Worm (Caenorhabditis elegans): ENCODE measurements around the gene C07G1.6.

C07G1.6 gene

DNA sequence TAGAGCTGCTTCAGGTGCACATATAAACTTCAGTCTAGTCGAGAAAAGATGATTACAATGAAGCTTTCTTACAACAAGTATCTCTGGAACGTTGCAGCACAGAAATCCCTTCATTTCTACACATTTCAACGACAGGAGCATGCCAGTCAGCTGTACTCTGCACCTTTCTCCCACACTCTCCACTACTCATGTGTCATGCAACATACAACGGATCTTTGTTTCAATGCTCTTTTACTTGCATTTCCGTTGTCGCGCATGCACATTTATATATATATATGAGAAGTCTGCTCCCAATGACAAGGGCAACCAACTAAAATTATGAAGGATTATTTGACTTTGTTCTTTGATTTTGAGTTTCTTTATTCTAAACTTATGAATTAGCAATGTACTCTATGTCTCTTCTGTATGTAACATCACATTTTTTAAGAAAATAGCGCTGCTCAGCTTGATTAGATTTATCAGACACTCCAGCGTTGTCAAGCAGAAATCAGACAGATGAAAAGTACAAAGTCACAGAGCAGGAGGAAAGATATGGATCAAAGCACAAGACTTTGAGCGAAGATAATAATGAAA, 25.0 kb upstream of the C07G1.6 start:
- peak; percentile 14 for TF ChIP-seq hlh-30 (tag; optimal IDR thresholded peaks at IDR 0.05; ENCODE audit: insufficient read depth)
- peak in 1 of 2 experiments; percentile 94 for TF ChIP-seq unc-62 (GFP tag; optimal IDR thresholded peaks at IDR 0.05 in 1 of 2)
- TF ChIP-seq unc-62 (tag; optimal IDR thresholded peaks at IDR 0.05), result no peak
- TF ChIP-seq duxl-1 (tag; optimal IDR thresholded peaks at IDR 0.05; ENCODE audit: poor library complexity), result no peak
- TF ChIP-seq lir-3 (tag; optimal IDR thresholded peaks at IDR 0.05), result no peak
- TF ChIP-seq nhr-111 (GFP tag; optimal IDR thresholded peaks at IDR 0.05), result no peak

DNA sequence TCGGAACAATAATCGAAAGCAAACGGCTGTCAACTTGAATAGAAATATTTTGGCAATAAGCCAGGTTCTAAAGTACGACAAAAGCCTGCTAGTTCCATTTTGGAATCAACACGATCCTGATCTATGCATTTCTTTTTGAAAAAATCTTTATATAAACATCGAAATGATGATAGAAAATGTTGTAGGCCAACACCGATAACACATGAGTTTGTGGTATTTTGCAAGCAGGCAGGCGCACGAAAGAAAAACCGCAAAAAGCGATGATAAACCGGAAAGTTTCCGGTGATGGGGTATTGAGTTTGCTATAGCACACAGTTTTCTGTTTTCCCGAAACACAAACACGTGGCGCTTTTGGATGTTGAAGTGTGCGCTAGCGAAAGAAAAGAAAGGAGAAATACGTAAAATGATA, 23.9 kb upstream of the C07G1.6 start:
- TF ChIP-seq spr-3 (GFP tag; optimal IDR thresholded peaks at IDR 0.05) (no peak), nhr-10 (tag; optimal IDR thresholded peaks at IDR 0.05) (peak; percentile 19), zip-11 (GFP tag; IDR thresholded peaks at IDR 0.05) (no peak), dmd-6 (GFP tag; IDR thresholded peaks at IDR 0.05) (peak; percentile 62), pha-4 (GFP tag; IDR thresholded peaks at IDR 0.05) (no peak), pha-4 (tag; optimal IDR thresholded peaks at IDR 0.05) (no peak), nhr-102 (tag; optimal IDR thresholded peaks at IDR 0.05) (no peak), nhr-77 (tag; optimal IDR thresholded peaks at IDR 0.05) (peak; percentile 50), hif-1 (tag; optimal IDR thresholded peaks at IDR 0.05) (no peak), mdl-1 (tag; optimal IDR thresholded peaks at IDR 0.05) (peak in 1 of 2 experiments; percentile 83), Y75B8A.6 (GFP tag; IDR thresholded peaks at IDR 0.05) (no peak), F44E2.7 (GFP tag; IDR thresholded peaks at IDR 0.05) (no peak), pqm-1 (tag; optimal IDR thresholded peaks at IDR 0.05) (peak; percentile 60), set-16 (GFP tag; IDR thresholded peaks at IDR 0.05) (no peak), mep-1 (tag; optimal IDR thresholded peaks at IDR 0.05) (no peak), hlh-30 (tag; optimal IDR thresholded peaks at IDR 0.05; ENCODE audit: insufficient read depth) (peak; percentile 67), zfp-3 (GFP tag; conservative IDR thresholded peaks at IDR 0.05) (no peak), nhr-28 (tag; optimal IDR thresholded peaks at IDR 0.05) (peak; percentile 84), rbr-2 (tag; optimal IDR thresholded peaks at IDR 0.05) (no peak), spr-1 (tag; optimal IDR thresholded peaks at IDR 0.05) (no peak), daf-16 (GFP tag; optimal IDR thresholded peaks at IDR 0.05) (no peak), daf-16 (tag; optimal IDR thresholded peaks at IDR 0.05) (peak; percentile 58), mxl-3 (GFP tag; optimal IDR thresholded peaks at IDR 0.05) (peak; percentile 51), hlh-11 (tag; optimal IDR thresholded peaks at IDR 0.05) (peak; percentile 43), nhr-41 (GFP tag; IDR thresholded peaks at IDR 0.05) (no peak), lin-13 (GFP tag; optimal IDR thresholded peaks at IDR 0.05) (no peak), Y105C5A.15 (GFP tag; IDR thresholded peaks at IDR 0.05) (no peak), saeg-2 (GFP tag; IDR thresholded peaks at IDR 0.05) (no peak), dve-1 (tag; optimal IDR thresholded peaks at IDR 0.05; ENCODE audit: insufficient read depth) (peak; percentile 25), ctbp-1 (GFP tag; IDR thresholded peaks at IDR 0.05) (no peak), nhr-76 (tag; optimal IDR thresholded peaks at IDR 0.05) (no peak), mes-2 (tag; optimal IDR thresholded peaks at IDR 0.05; ENCODE audit: poor library complexity, severe bottlenecking) (no peak), daf-12 (tag; optimal IDR thresholded peaks at IDR 0.05) (no peak), F26F4.8 (GFP tag; conservative IDR thresholded peaks at IDR 0.05) (no peak), egl-27 (tag; optimal IDR thresholded peaks at IDR 0.05) (no peak)

DNA sequence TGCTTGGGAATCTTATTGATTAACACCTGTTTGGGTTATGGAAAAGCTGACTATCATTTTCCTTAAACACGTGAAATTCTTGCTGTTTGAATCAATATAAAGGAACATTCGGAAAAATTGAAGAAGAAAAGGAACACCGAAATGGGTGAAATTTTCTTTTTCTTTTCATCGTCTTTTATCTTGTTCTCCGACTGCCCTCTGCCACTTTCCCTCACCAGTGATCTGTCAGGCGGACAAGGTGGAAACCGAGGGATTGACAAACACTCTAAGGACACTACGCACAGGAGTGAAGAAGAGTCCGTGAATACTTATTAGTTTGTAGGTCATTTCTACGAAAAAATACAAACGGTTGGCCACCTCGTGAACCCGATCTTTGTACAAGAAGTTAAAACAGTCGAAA, 23.1 kb upstream of the C07G1.6 start:
- TF ChIP-seq nhr-48 (tag; optimal IDR thresholded peaks at IDR 0.05), result no peak
- TF ChIP-seq hlh-11 (tag; optimal IDR thresholded peaks at IDR 0.05), result peak; percentile 9
- TF ChIP-seq tra-1 (GFP tag; IDR thresholded peaks at IDR 0.05), result no peak
- peak; percentile 17 for TF ChIP-seq hlh-30 (tag; optimal IDR thresholded peaks at IDR 0.05; ENCODE audit: insufficient read depth)

Measured in whole organism, L4 larva.